Worm (Caenorhabditis elegans) whole organism, L3 larva: ENCODE results near the gene R03G8.6.

ENCODE experiments used
- R02D3.7 ChIP-seq: fragments of 150-350 bp; optimal IDR thresholded peaks from 2 replicates; lab custom pipeline; 2014; ENCODE audit warnings: missing biosample characterization, missing genetic modification characterization
- ZK546.5 ChIP-seq: sonication (generic microtip); optimal IDR thresholded peaks from 2 replicates; lab custom pipeline; 2017; ENCODE audit warnings: missing biosample characterization, missing genetic modification characterization
- aly-2 ChIP-seq: fragments of 150-350 bp; optimal IDR thresholded peaks from 2 replicates; lab custom pipeline; 2014; ENCODE audit warnings: missing biosample characterization, missing genetic modification characterization
- ama-1 ChIP-seq: fragments of 150-350 bp; optimal IDR thresholded peaks from 2 replicates; lab custom pipeline; 2018
- ceh-16 ChIP-seq: sonication (generic microtip); optimal IDR thresholded peaks from 2 replicates; lab custom pipeline; 2017; ENCODE audit warnings: missing biosample characterization, missing genetic modification characterization
- ceh-28 ChIP-seq: fragments of 150-350 bp; optimal IDR thresholded peaks from 2 replicates; lab custom pipeline; 2014; ENCODE audit warnings: missing biosample characterization, missing genetic modification reagents, missing genetic modification characterization
- daf-12 ChIP-seq: fragments of 150-350 bp; optimal IDR thresholded peaks from 2 replicates; lab custom pipeline; 2014; ENCODE audit warnings: missing biosample characterization, missing genetic modification reagents, missing genetic modification characterization
- egl-27 ChIP-seq: sonication (generic microtip); optimal IDR thresholded peaks from 4 replicates; lab custom pipeline; 2017; ENCODE audit warnings: missing biosample characterization, missing genetic modification reagents, missing genetic modification characterization
- egl-5 ChIP-seq: fragments of 150-350 bp; optimal IDR thresholded peaks from 2 replicates; lab custom pipeline; 2017; ENCODE audit warnings: missing biosample characterization, missing genetic modification reagents, missing genetic modification characterization, inconsistent platforms
- elt-1 ChIP-seq: fragments of 150-350 bp; optimal IDR thresholded peaks from 2 replicates; lab custom pipeline; 2014; ENCODE audit warnings: missing biosample characterization, missing genetic modification characterization
- elt-2 ChIP-seq: sonication (generic microtip); optimal IDR thresholded peaks from 2 replicates; lab custom pipeline; 2016; ENCODE audit warnings: missing genetic modification reagents, mild to moderate bottlenecking, missing genetic modification characterization, missing compliant biosample characterization
- eor-1 ChIP-seq, 2 experiments: fragments of 150-350 bp; optimal IDR thresholded peaks; 2 replicates each; lab custom pipeline; 2014 to 2018; ENCODE audit warnings: missing biosample characterization in 2 of 2, missing genetic modification characterization in 2 of 2
- fkh-10 ChIP-seq: sonication (generic microtip); optimal IDR thresholded peaks from 2 replicates; lab custom pipeline; 2017; ENCODE audit warnings: missing biosample characterization, missing genetic modification reagents, missing genetic modification characterization
- fkh-2 ChIP-seq: fragments of 150-350 bp; optimal IDR thresholded peaks from 2 replicates; lab custom pipeline; 2014; ENCODE audit warnings: missing biosample characterization, missing genetic modification reagents, missing genetic modification characterization
- jun-1 ChIP-seq: fragments of 150-350 bp; optimal IDR thresholded peaks from 2 replicates; lab custom pipeline; 2014; ENCODE audit warnings: missing biosample characterization, missing genetic modification reagents, missing genetic modification characterization
- lin-15B ChIP-seq: fragments of 150-350 bp; optimal IDR thresholded peaks from 2 replicates; lab custom pipeline; 2014; ENCODE audit warnings: missing biosample characterization, missing genetic modification characterization
- lin-39 ChIP-seq: fragments of 150-350 bp; optimal IDR thresholded peaks from 2 replicates; lab custom pipeline; 2018; ENCODE audit warnings: missing biosample characterization, missing genetic modification reagents, missing genetic modification characterization
- lsy-12 ChIP-seq: sonication (generic microtip); optimal IDR thresholded peaks from 2 replicates; lab custom pipeline; 2016; ENCODE audit warnings: mild to moderate bottlenecking, missing genetic modification characterization, missing compliant biosample characterization
- mdl-1 ChIP-seq: fragments of 150-350 bp; optimal IDR thresholded peaks from 2 replicates; lab custom pipeline; 2014; ENCODE audit warnings: missing biosample characterization, missing genetic modification characterization
- mml-1 ChIP-seq: fragments of 150-350 bp; sonication (generic microtip); optimal IDR thresholded peaks from 3 replicates; lab custom pipeline; 2014; ENCODE audit warnings: missing biosample characterization, missing genetic modification characterization
- nfya-1 ChIP-seq: sonication (generic microtip); optimal IDR thresholded peaks from 2 replicates; lab custom pipeline; 2017; ENCODE audit warnings: missing genetic modification characterization, mild to moderate bottlenecking, missing compliant biosample characterization, antibody characterized with exemption, moderate library complexity; ENCODE audit not compliant: insufficient read depth
- nhr-11 ChIP-seq: fragments of 150-350 bp; optimal IDR thresholded peaks from 2 replicates; lab custom pipeline; 2014; ENCODE audit warnings: missing biosample characterization, missing genetic modification characterization
- nhr-12 ChIP-seq: fragments of 150-350 bp; optimal IDR thresholded peaks from 2 replicates; lab custom pipeline; 2014; ENCODE audit warnings: missing biosample characterization, missing genetic modification characterization
- nhr-23 ChIP-seq: fragments of 150-350 bp; optimal IDR thresholded peaks from 2 replicates; lab custom pipeline; 2014; ENCODE audit warnings: missing biosample characterization, missing genetic modification reagents, missing genetic modification characterization
- nhr-25 ChIP-seq: sonication (generic microtip); optimal IDR thresholded peaks from 2 replicates; lab custom pipeline; 2017; ENCODE audit warnings: missing biosample characterization, missing genetic modification characterization
- nhr-28 ChIP-seq: fragments of 150-350 bp; optimal IDR thresholded peaks from 2 replicates; lab custom pipeline; 2014; ENCODE audit warnings: missing biosample characterization, missing genetic modification characterization
- nhr-43 ChIP-seq: sonication (generic microtip); optimal IDR thresholded peaks from 2 replicates; lab custom pipeline; 2016; ENCODE audit warnings: mild to moderate bottlenecking, missing genetic modification characterization, missing compliant biosample characterization; ENCODE audit not compliant: poor library complexity, severe bottlenecking
- nhr-67 ChIP-seq: fragments of 150-350 bp; optimal IDR thresholded peaks from 2 replicates; lab custom pipeline; 2014; ENCODE audit warnings: missing biosample characterization, missing genetic modification characterization
- nhr-76 ChIP-seq: fragments of 150-350 bp; sonication (generic microtip); optimal IDR thresholded peaks from 5 replicates; lab custom pipeline; 2014; ENCODE audit warnings: missing biosample characterization, missing genetic modification characterization
- nhr-77 ChIP-seq: fragments of 150-350 bp; optimal IDR thresholded peaks from 2 replicates; lab custom pipeline; 2014; ENCODE audit warnings: missing biosample characterization, missing genetic modification characterization
- pha-4 ChIP-seq: fragments of 150-350 bp; optimal IDR thresholded peaks from 2 replicates; lab custom pipeline; 2014; ENCODE audit warnings: missing biosample characterization, missing genetic modification reagents, missing genetic modification characterization
- pqm-1 ChIP-seq: fragments of 150-350 bp; optimal IDR thresholded peaks from 2 replicates; lab custom pipeline; 2017; ENCODE audit warnings: missing biosample characterization, missing genetic modification characterization, inconsistent platforms
- sea-2 ChIP-seq: fragments of 150-350 bp; sonication (generic microtip); optimal IDR thresholded peaks from 4 replicates; lab custom pipeline; 2014; ENCODE audit warnings: missing biosample characterization, missing genetic modification reagents, missing genetic modification characterization
- skn-1 ChIP-seq: fragments of 150-350 bp; optimal IDR thresholded peaks from 2 replicates; lab custom pipeline; 2014; ENCODE audit warnings: missing biosample characterization, missing genetic modification characterization
- snpc-4 ChIP-seq: fragments of 150-350 bp; optimal IDR thresholded peaks from 2 replicates; lab custom pipeline; 2014; ENCODE audit warnings: missing biosample characterization, missing genetic modification characterization
- tbx-2 ChIP-seq: sonication (generic microtip); optimal IDR thresholded peaks from 2 replicates; lab custom pipeline; 2016; ENCODE audit warnings: mild to moderate bottlenecking, missing genetic modification characterization, missing compliant biosample characterization
- unc-39 ChIP-seq: sonication (generic microtip); optimal IDR thresholded peaks from 4 replicates; lab custom pipeline; 2017; ENCODE audit warnings: missing biosample characterization, missing genetic modification characterization
- zag-1 ChIP-seq: fragments of 150-350 bp; optimal IDR thresholded peaks from 2 replicates; lab custom pipeline; 2014; ENCODE audit warnings: missing biosample characterization, missing genetic modification characterization
- ztf-11 ChIP-seq: fragments of 150-350 bp; optimal IDR thresholded peaks from 2 replicates; lab custom pipeline; 2014; ENCODE audit warnings: missing biosample characterization, missing genetic modification characterization
- ztf-4 ChIP-seq: fragments of 150-350 bp; optimal IDR thresholded peaks from 2 replicates; lab custom pipeline; 2014; ENCODE audit warnings: missing biosample characterization, missing genetic modification characterization

R03G8.6 gene

DNA sequence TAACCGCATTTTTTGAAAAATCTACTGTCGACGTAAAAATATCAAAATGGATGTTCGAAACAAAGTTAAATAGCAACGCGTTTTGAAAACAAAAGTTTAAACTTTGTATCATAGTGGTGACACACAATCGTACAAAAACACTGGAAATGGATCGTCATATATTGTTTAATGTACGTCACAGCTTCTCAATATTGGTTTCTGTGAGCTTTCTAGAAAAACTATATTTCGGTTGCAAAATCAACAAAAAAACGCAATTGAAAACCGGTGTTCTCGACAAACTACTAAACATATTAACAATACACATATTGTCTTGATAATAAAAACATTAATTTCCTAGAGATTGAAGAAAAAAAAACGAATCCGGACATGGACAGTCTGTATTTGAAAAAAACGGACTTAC lies at the start of gene R03G8.6:
TSS of gene R03G8.6 (minus strand) at position 101 of the 400 bp plus-strand sequence.
- TF ChIP-seq lin-15B: no peak
- TF ChIP-seq R02D3.7: no peak
- no peak for TF ChIP-seq lsy-12 (tag; lab: Kevin White, UChicago)
- no peak for TF ChIP-seq zag-1 (tag; lab: Kevin White, UChicago)
- no peak for TF ChIP-seq mdl-1 (tag; lab: Kevin White, UChicago)
- TF ChIP-seq fkh-10 (GFP tag; lab: Kevin White, UChicago): no peak
- TF ChIP-seq lin-39 (tag; lab: Kevin White, UChicago): no peak
- no peak for TF ChIP-seq nhr-43 (tag; lab: Kevin White, UChicago)
- no peak for TF ChIP-seq pqm-1 (tag; lab: Kevin White, UChicago)
- no peak for TF ChIP-seq nhr-12 (tag; lab: Kevin White, UChicago)
- no peak for TF ChIP-seq snpc-4 (tag; lab: Kevin White, UChicago)

DNA sequence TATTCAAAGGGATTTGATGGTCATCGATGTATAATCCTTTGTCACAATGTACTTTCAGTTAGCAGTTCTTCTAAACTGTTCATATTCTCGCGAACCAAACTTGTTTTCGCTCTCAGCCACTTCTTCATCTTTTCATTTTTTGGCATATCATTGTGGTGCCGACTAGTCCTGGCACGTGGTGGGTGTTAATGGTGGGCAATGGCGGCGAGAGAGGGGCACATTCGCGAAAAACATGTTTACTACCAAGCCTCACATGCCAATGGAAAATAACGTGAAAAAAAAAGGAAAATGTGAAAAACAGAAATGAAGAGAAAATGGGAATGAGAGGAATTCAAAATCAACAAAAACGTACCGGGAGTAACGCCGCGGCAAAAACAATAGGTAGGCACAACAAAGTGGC lies 46.8 kb upstream of the R03G8.6 start:
- TF ChIP-seq nhr-67 (tag; lab: Kevin White, UChicago): no peak
- no peak for TF ChIP-seq nhr-23 (tag; lab: Kevin White, UChicago)
- peak; percentile 32 for TF ChIP-seq nfya-1
- TF ChIP-seq fkh-2 (tag; lab: Kevin White, UChicago): no peak
- TF ChIP-seq daf-12 (tag; lab: Kevin White, UChicago): no peak
- no peak for TF ChIP-seq pqm-1 (tag; lab: Kevin White, UChicago)
- TF ChIP-seq tbx-2 (tag; lab: Kevin White, UChicago): no peak
- TF ChIP-seq nhr-77 (tag; lab: Kevin White, UChicago): no peak
- no peak for TF ChIP-seq nhr-11 (tag; lab: Kevin White, UChicago)
- no peak for TF ChIP-seq sea-2 (GFP tag; lab: Kevin White, UChicago)
- no peak for TF ChIP-seq elt-2 (tag; lab: Kevin White, UChicago)
- TF ChIP-seq fkh-10 (GFP tag; lab: Kevin White, UChicago): no peak
- peak; percentile 60 for TF ChIP-seq egl-5
- TF ChIP-seq nhr-25 (tag; lab: Kevin White, UChicago): peak; percentile 63
- TF ChIP-seq ceh-16 (tag; lab: Kevin White, UChicago): no peak
- no peak for TF ChIP-seq ZK546.5
- no peak for TF ChIP-seq unc-39
- TF ChIP-seq lin-15B: no peak
- TF ChIP-seq lin-39 (tag; lab: Kevin White, UChicago): peak; percentile 65
- no peak for TF ChIP-seq nhr-28 (tag; lab: Kevin White, UChicago)
- TF ChIP-seq nhr-76: no peak
- TF ChIP-seq aly-2: no peak
- TF ChIP-seq nhr-43 (tag; lab: Kevin White, UChicago): no peak
- no peak for TF ChIP-seq nhr-12 (tag; lab: Kevin White, UChicago)
- no peak for TF ChIP-seq zag-1 (tag; lab: Kevin White, UChicago)
- no peak for TF ChIP-seq jun-1 (tag; lab: Kevin White, UChicago)
- no peak for TF ChIP-seq elt-1 (tag; lab: Kevin White, UChicago)
- no peak for TF ChIP-seq ztf-4 (tag; lab: Kevin White, UChicago)
- TF ChIP-seq, all 47 proteins: peak for 4

DNA sequence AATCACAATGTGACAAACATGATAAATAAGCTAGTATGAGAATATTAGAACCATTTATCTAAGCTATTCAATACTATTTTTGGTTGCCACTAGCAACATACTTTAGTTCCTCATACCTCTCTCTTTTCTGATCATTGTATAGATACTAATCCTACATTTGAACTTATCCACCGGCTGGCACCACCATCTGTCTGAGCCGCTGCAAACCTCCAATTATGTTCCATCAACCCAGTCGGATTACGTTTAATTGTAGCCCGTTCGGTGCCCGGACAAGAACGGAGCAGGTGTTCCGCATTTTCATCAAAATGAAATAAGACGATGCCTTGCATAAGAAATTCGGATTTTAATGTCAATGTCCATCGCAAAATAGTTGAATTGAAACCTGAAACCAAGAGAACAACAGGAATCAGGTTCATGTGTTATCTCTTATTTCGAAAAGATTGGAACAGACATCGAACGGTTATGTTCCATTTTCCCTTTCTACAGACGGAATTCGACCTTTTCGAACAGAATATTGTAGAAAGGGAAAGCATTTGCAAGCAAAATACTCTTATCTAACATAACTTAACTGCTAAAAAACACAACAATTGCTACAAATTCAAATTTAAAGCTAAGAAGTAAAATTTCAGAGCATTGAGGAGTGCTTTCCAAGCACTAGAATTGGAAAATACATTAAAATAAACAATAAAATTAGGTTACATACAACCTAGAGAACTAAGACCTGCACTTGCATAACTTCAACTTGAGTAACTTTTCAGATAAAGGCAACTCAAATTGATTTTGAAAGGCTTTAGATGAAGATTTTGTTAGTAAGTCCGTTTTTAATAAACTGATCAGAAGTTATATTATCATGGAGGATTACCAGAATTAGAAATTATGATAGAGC lies 45.9 kb upstream of the R03G8.6 start:
- TF ChIP-seq nhr-23 (tag; lab: Kevin White, UChicago) (peak; percentile 50), fkh-10 (GFP tag; lab: Kevin White, UChicago) (no peak), nhr-43 (tag; lab: Kevin White, UChicago) (peak; percentile 7), elt-1 (tag; lab: Kevin White, UChicago) (peak; percentile 18), ztf-11 (tag; lab: Kevin White, UChicago) (no peak), nfya-1 (no peak), ZK546.5 (no peak), nhr-25 (tag; lab: Kevin White, UChicago) (peak; percentile 67)

DNA sequence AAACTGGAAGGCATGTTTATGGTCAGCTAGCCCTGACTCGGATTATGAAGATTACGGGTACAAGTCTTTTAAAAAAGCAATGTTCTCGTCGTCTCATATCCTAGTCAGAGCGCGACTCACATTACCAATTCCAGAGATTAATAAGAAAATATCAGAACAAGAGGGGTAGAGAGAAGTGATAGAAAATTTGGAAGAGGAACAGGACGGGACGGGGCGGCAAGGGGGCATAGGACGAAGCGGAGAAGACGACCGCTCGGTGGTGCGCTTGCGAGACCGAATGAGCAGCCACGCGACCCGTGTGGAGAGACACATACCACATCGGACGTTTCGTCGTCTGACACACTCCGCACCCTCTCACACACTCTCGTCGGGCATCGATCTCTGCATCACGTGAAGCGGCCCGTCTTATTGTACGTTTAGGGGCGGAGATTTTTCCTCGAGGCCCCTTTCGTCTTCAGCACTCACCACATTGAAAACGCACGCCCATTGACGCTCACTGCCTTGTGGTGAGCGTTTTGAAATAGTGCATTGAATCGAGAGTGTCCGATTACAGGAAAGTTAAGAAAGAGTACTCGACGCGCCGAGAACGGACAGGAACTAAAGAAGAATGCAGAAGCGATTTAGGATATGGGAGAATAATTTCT lies 44.8 kb upstream of the R03G8.6 start:
- TF ChIP-seq lsy-12 (tag; lab: Kevin White, UChicago): peak; percentile 90
- TF ChIP-seq nhr-12 (tag; lab: Kevin White, UChicago): no peak
- no peak for TF ChIP-seq eor-1 (tag; optimal IDR thresholded peaks at IDR 0.05; lab: Kevin White, UChicago)
- TF ChIP-seq ceh-28 (tag; lab: Kevin White, UChicago): peak; percentile 92
- no peak for TF ChIP-seq unc-39
- TF ChIP-seq ama-1 (lab: Kevin White, UChicago): peak; percentile 99
- TF ChIP-seq mml-1 (tag; lab: Kevin White, UChicago): peak; percentile 65
- TF ChIP-seq snpc-4 (tag; lab: Kevin White, UChicago): peak; percentile 75
- TF ChIP-seq pqm-1 (tag; lab: Kevin White, UChicago): peak; percentile 71
- TF ChIP-seq nhr-25 (tag; lab: Kevin White, UChicago): peak; percentile 94
- peak; percentile 77 for TF ChIP-seq skn-1 (tag; lab: Kevin White, UChicago)
- TF ChIP-seq ztf-4 (tag; lab: Kevin White, UChicago): peak; percentile 68
- TF ChIP-seq daf-12 (tag; lab: Kevin White, UChicago): no peak
- TF ChIP-seq egl-5: peak; percentile 82
- TF ChIP-seq mdl-1 (tag; lab: Kevin White, UChicago): peak; percentile 97
- no peak for TF ChIP-seq nhr-77 (tag; lab: Kevin White, UChicago)
- peak; percentile 96 for TF ChIP-seq pha-4 (tag; lab: Kevin White, UChicago)
- peak; percentile 74 for TF ChIP-seq R02D3.7
- no peak for TF ChIP-seq ZK546.5
- TF ChIP-seq lin-39 (tag; lab: Kevin White, UChicago): peak; percentile 93
- no peak for TF ChIP-seq nhr-28 (tag; lab: Kevin White, UChicago)
- TF ChIP-seq ceh-16 (tag; lab: Kevin White, UChicago): no peak
- TF ChIP-seq fkh-2 (tag; lab: Kevin White, UChicago): no peak
- peak; percentile 82 for TF ChIP-seq egl-27
- peak; percentile 72 for TF ChIP-seq sea-2 (GFP tag; lab: Kevin White, UChicago)
- peak; percentile 71 for TF ChIP-seq zag-1 (tag; lab: Kevin White, UChicago)
